Fruit fly (Drosophila melanogaster): ENCODE data around the gene Polr2G.

Gene Polr2G

dm6 chr3R:15230285-15230684, 7.3 kb upstream of the Polr2G start, which contains the start of gene CG34316:
Gene CG34316 (plus strand): TSS chr3R:15230585.
- TF ChIP-seq CG17801 (GFP tag; optimal IDR thresholded peaks at IDR 0.05; ENCODE audit: partially characterized antibody) = no peak

dm6 chr3R:15229329-15229876, 6.4 kb upstream of the Polr2G start, which contains the start of the genes Art3 and mRpS10:
Gene Art3 (minus strand): TSS chr3R:15229408.
Gene mRpS10 (plus strand): TSS chr3R:15229665.
- TF ChIP-seq CG17801 (GFP tag; optimal IDR thresholded peaks at IDR 0.05; ENCODE audit: partially characterized antibody) = peak; percentile 100

dm6 chr3R:15225279-15225730, 2.3 kb upstream of the Polr2G start, which contains the start of the genes CG31344 and Caf1-55:
Gene CG31344 (minus strand): TSS chr3R:15225329.
Gene Caf1-55 (plus strand): TSS chr3R:15225576.
- TF ChIP-seq CG17801 (GFP tag; optimal IDR thresholded peaks at IDR 0.05; ENCODE audit: partially characterized antibody) = peak; percentile 40

dm6 chr3R:15218824-15219576, 4.0 kb downstream of the Polr2G start, which contains the start of the genes SIDL and CG12241:
Gene SIDL (minus strand): TSS chr3R:15218874.
Gene CG12241 (plus strand): TSS chr3R:15219256.
- TF ChIP-seq CG17801 (GFP tag; optimal IDR thresholded peaks at IDR 0.05; ENCODE audit: partially characterized antibody) = peak; percentile 76

dm6 chr3R:15213362-15213989, 9.5 kb downstream of the Polr2G start, which contains the start of the genes CG6654 and CG4210:
Gene CG6654 (minus strand): TSS chr3R:15213658.
Gene CG4210 (plus strand): TSS chr3R:15213974.
- peak; percentile 70 for TF ChIP-seq CG17801 (GFP tag; optimal IDR thresholded peaks at IDR 0.05; ENCODE audit: partially characterized antibody)

- TF ChIP-seq CG17801 (GFP tag; optimal IDR thresholded peaks at IDR 0.05; ENCODE audit: partially characterized antibody) = peak; percentile 12
Observed at dm6 chr3R:15208712-15209499, 14.1 kb downstream of the Polr2G start, which contains the start of the genes Spn88Eb and Mau2. Gene Spn88Eb (minus strand): TSS chr3R:15208762. Gene Mau2 (plus strand): TSS chr3R:15209204.

dm6 chr3R:15206273-15206672, 16.7 kb downstream of the Polr2G start, which contains the start of gene Spn88Ea:
Gene Spn88Ea (minus strand): TSS chr3R:15206447.
- peak; percentile 1 for TF ChIP-seq CG17801 (GFP tag; optimal IDR thresholded peaks at IDR 0.05; ENCODE audit: partially characterized antibody)

- TF ChIP-seq CG17801 (GFP tag; optimal IDR thresholded peaks at IDR 0.05; ENCODE audit: partially characterized antibody) = no peak
Observed at dm6 chr3R:15205223-15205622, 17.8 kb downstream of the Polr2G start.

- peak; percentile 13 for TF ChIP-seq CG17801 (GFP tag; optimal IDR thresholded peaks at IDR 0.05; ENCODE audit: partially characterized antibody)
Observed at dm6 chr3R:15198052-15198793, 24.8 kb downstream of the Polr2G start.

dm6 chr3R:15197373-15197772, 25.6 kb downstream of the Polr2G start:
- no peak for TF ChIP-seq CG17801 (GFP tag; optimal IDR thresholded peaks at IDR 0.05; ENCODE audit: partially characterized antibody)

- TF ChIP-seq CG17801 (GFP tag; optimal IDR thresholded peaks at IDR 0.05; ENCODE audit: partially characterized antibody) = peak; percentile 44
Observed at dm6 chr3R:15196134-15197034, 26.6 kb downstream of the Polr2G start, which contains the start of the genes Kpc1 and CG42542. Gene Kpc1 (minus strand): TSS chr3R:15196210. Gene CG42542 (plus strand): TSS chr3R:15196598.

dm6 chr3R:15181467-15181866, 41.5 kb downstream of the Polr2G start, which contains the start of gene Mf:
Gene Mf (minus strand): TSS chr3R:15181510.
- no peak for TF ChIP-seq CG17801 (GFP tag; optimal IDR thresholded peaks at IDR 0.05; ENCODE audit: partially characterized antibody)
